Fruit fly (Drosophila melanogaster) whole organism, embryonic: ENCODE results near the gene CG43135.
A peak's percentile ranks its signal among the peaks of the same experiment; 100 is the strongest.

Experiments used
- Abd-B ChIP-seq: fragments of 200-800 bp; sonication (Bioruptor generic); optimal IDR thresholded peaks from 2 replicates; lab custom pipeline; 2018; ENCODE audit warnings: missing biosample characterization, mild to moderate bottlenecking, missing genetic modification characterization, moderate library complexity
- Antp ChIP-seq: fragments of 200-800 bp; sonication (Bioruptor generic); optimal IDR thresholded peaks from 3 replicates; lab custom pipeline; 2016; ENCODE audit warnings: missing biosample characterization, missing genetic modification characterization
- CG11093 ChIP-seq: fragments of 200-800 bp; sonication (Bioruptor generic); IDR thresholded peaks from 3 replicates; pipeline ENCODE4 v1.3.6; 2022; ENCODE audit warnings: missing biosample characterization, missing genetic modification characterization
- CG12391 ChIP-seq: fragments of 200-800 bp; sonication (Bioruptor generic); optimal IDR thresholded peaks from 3 replicates; lab custom pipeline; 2018; ENCODE audit warnings: missing biosample characterization, mild to moderate bottlenecking, missing genetic modification characterization, moderate library complexity
- CG14014 ChIP-seq: fragments of 200-800 bp; sonication (Bioruptor generic); IDR thresholded peaks from 2 replicates; pipeline ENCODE4 v1.3.6; 2022; ENCODE audit warnings: missing biosample characterization, missing genetic modification characterization
- CG15011 ChIP-seq: fragments of 200-800 bp; sonication (Bioruptor generic); optimal IDR thresholded peaks from 3 replicates; lab custom pipeline; 2018; ENCODE audit warnings: missing biosample characterization, mild to moderate bottlenecking, missing genetic modification characterization
- CG1602 ChIP-seq: fragments of 200-800 bp; sonication (Bioruptor generic); optimal IDR thresholded peaks from 3 replicates; lab custom pipeline; 2016; ENCODE audit warnings: missing biosample characterization, missing genetic modification characterization
- CG3065 ChIP-seq: fragments of 200-800 bp; sonication (Bioruptor generic); optimal IDR thresholded peaks from 2 replicates; lab custom pipeline; 2016; ENCODE audit warnings: missing biosample characterization, missing genetic modification characterization
- CG4360 ChIP-seq: fragments of 200-800 bp; sonication (Bioruptor generic); IDR thresholded peaks from 2 replicates; pipeline ENCODE4 v1.3.6; 2022; ENCODE audit warnings: missing biosample characterization, missing genetic modification characterization
- CG4707 ChIP-seq: fragments of 200-800 bp; sonication (Bioruptor generic); optimal IDR thresholded peaks from 2 replicates; lab custom pipeline; 2018; ENCODE audit warnings: missing biosample characterization, mild to moderate bottlenecking, missing genetic modification characterization, moderate library complexity
- CG5953 ChIP-seq: fragments of 200-800 bp; sonication (Bioruptor generic); IDR thresholded peaks from 2 replicates; pipeline ENCODE4 v1.3.6; 2022; ENCODE audit warnings: missing biosample characterization, missing genetic modification characterization
- CG6254 ChIP-seq: fragments of 200-800 bp; sonication (Bioruptor generic); optimal IDR thresholded peaks from 3 replicates; lab custom pipeline; 2017; ENCODE audit warnings: mild to moderate bottlenecking, missing biosample characterization, missing genetic modification reagents, missing genetic modification characterization
- CG7928 ChIP-seq: fragments of 200-800 bp; sonication (Bioruptor generic); optimal IDR thresholded peaks from 2 replicates; lab custom pipeline; 2017; ENCODE audit warnings: missing biosample characterization, mild to moderate bottlenecking, missing genetic modification characterization
- CG8089 ChIP-seq: fragments of 200-800 bp; sonication (Bioruptor generic); optimal IDR thresholded peaks from 3 replicates; lab custom pipeline; 2016; ENCODE audit warnings: missing biosample characterization, missing genetic modification characterization
- CG8765 ChIP-seq: fragments of 200-800 bp; sonication (Bioruptor generic); IDR thresholded peaks from 2 replicates; pipeline ENCODE4 v1.3.6; 2022; ENCODE audit warnings: missing biosample characterization, missing genetic modification characterization
- CG9727 ChIP-seq: fragments of 200-800 bp; sonication (Bioruptor generic); optimal IDR thresholded peaks from 3 replicates; lab custom pipeline; 2017; ENCODE audit warnings: missing biosample characterization, mild to moderate bottlenecking, missing genetic modification characterization
- D19A ChIP-seq: fragments of 200-800 bp; optimal IDR thresholded peaks from 3 replicates; lab custom pipeline; 2019; ENCODE audit warnings: missing biosample characterization, mild to moderate bottlenecking, missing genetic modification characterization, moderate library complexity
- Dad ChIP-seq: fragments of 200-800 bp; sonication (Bioruptor generic); optimal IDR thresholded peaks from 3 replicates; lab custom pipeline; 2016; ENCODE audit warnings: missing biosample characterization, missing genetic modification characterization
- Dfd ChIP-seq, 2 experiments: fragments of >200 bp; optimal IDR thresholded peaks; 2 replicates each; lab custom pipeline; 2017; ENCODE audit warnings: missing biosample characterization in 2 of 2, missing genetic modification characterization in 2 of 2
- Dip3 ChIP-seq: fragments of 200-800 bp; sonication (Bioruptor generic); optimal IDR thresholded peaks from 3 replicates; lab custom pipeline; 2016; ENCODE audit warnings: missing biosample characterization, missing genetic modification characterization
- Hmx ChIP-seq: fragments of 200-800 bp; sonication (Bioruptor generic); optimal IDR thresholded peaks from 2 replicates; lab custom pipeline; 2016; ENCODE audit warnings: missing biosample characterization, missing genetic modification characterization
- Max ChIP-seq: fragments of 200-800 bp; sonication (Bioruptor generic); optimal IDR thresholded peaks from 2 replicates; lab custom pipeline; 2016; ENCODE audit warnings: missing biosample characterization, mild to moderate bottlenecking, missing genetic modification characterization
- Myb ChIP-seq: fragments of 200-800 bp; sonication (Bioruptor generic); optimal IDR thresholded peaks from 2 replicates; lab custom pipeline; 2016; ENCODE audit warnings: missing biosample characterization, missing genetic modification characterization
- Oli ChIP-seq: fragments of 200-800 bp; sonication (Bioruptor generic); optimal IDR thresholded peaks from 2 replicates; lab custom pipeline; 2018; ENCODE audit warnings: missing biosample characterization, mild to moderate bottlenecking, missing genetic modification characterization, moderate library complexity
- PHDP ChIP-seq: fragments of 200-800 bp; sonication (Bioruptor generic); optimal IDR thresholded peaks from 3 replicates; lab custom pipeline; 2018; ENCODE audit warnings: missing biosample characterization, mild to moderate bottlenecking, missing genetic modification characterization, moderate library complexity
- Poxn ChIP-seq: fragments of 200-800 bp; sonication (Bioruptor generic); IDR thresholded peaks from 2 replicates; pipeline ENCODE4 v1.3.6; 2022; ENCODE audit warnings: missing biosample characterization, missing genetic modification characterization
- Rx ChIP-seq: fragments of 200-800 bp; sonication (Bioruptor generic); IDR thresholded peaks from 2 replicates; pipeline ENCODE4 v1.3.6; 2022; ENCODE audit warnings: missing biosample characterization, missing genetic modification characterization
- Sry-β ChIP-seq: fragments of 200-800 bp; sonication (Bioruptor generic); optimal IDR thresholded peaks from 2 replicates; lab custom pipeline; 2018; ENCODE audit warnings: missing biosample characterization, mild to moderate bottlenecking, missing genetic modification characterization, moderate library complexity
- Stat92E ChIP-seq, 3 experiments: fragments of >200 bp in 2 of 3; fragments of 200-800 bp in 1 of 3; sonication (Bioruptor generic) in 1 of 3; optimal IDR thresholded peaks; 2 replicates each; lab custom pipeline; 2017 to 2019; ENCODE audit warnings: missing biosample characterization in 3 of 3, missing genetic modification characterization in 3 of 3, mild to moderate bottlenecking in 1 of 3, moderate library complexity in 1 of 3
- Xbp1 ChIP-seq: fragments of 200-800 bp; sonication (Bioruptor generic); optimal IDR thresholded peaks from 3 replicates; lab custom pipeline; 2016; ENCODE audit warnings: missing biosample characterization, mild to moderate bottlenecking, missing genetic modification characterization
- dimm ChIP-seq: fragments of 200-800 bp; sonication (Bioruptor generic); IDR thresholded peaks from 2 replicates; pipeline ENCODE4 v1.3.6; 2022; ENCODE audit warnings: missing biosample characterization, missing genetic modification characterization
- grau ChIP-seq: fragments of 200-800 bp; optimal IDR thresholded peaks from 3 replicates; lab custom pipeline; 2019; ENCODE audit warnings: missing biosample characterization, mild to moderate bottlenecking, missing genetic modification characterization, moderate library complexity
- hkb ChIP-seq, 2 experiments: fragments of 200-800 bp in 1 of 2; fragments of >200 bp in 1 of 2; sonication (Bioruptor generic) in 1 of 2; IDR thresholded peaks in 1 of 2; optimal IDR thresholded peaks in 1 of 2; 2 replicates each; pipeline versions ENCODE4 v1.3.6 to Lab custom; 2017 to 2022; ENCODE audit warnings: missing biosample characterization in 1 of 2, missing genetic modification characterization in 1 of 2
- jing ChIP-seq: fragments of 200-800 bp; sonication (Bioruptor generic); optimal IDR thresholded peaks from 2 replicates; lab custom pipeline; 2018; ENCODE audit warnings: missing biosample characterization, mild to moderate bottlenecking, missing genetic modification characterization
- jumu ChIP-seq: fragments of 200-800 bp; sonication (Bioruptor generic); optimal IDR thresholded peaks from 3 replicates; lab custom pipeline; 2016; ENCODE audit warnings: missing biosample characterization, missing genetic modification characterization
- knrl ChIP-seq: fragments of 200-800 bp; sonication (Bioruptor generic); IDR thresholded peaks from 3 replicates; pipeline ENCODE4 v1.3.6; 2022; ENCODE audit warnings: missing biosample characterization, missing genetic modification characterization; ENCODE audit not compliant: partially characterized antibody
- lilli ChIP-seq: fragments of 200-800 bp; sonication (Bioruptor generic); optimal IDR thresholded peaks from 3 replicates; lab custom pipeline; 2016; ENCODE audit warnings: missing biosample characterization, missing genetic modification characterization
- mam ChIP-seq: fragments of 200-800 bp; sonication (Bioruptor generic); optimal IDR thresholded peaks from 3 replicates; lab custom pipeline; 2016; ENCODE audit warnings: missing biosample characterization, missing genetic modification characterization
- oc ChIP-seq: fragments of 200-800 bp; sonication (Bioruptor generic); optimal IDR thresholded peaks from 2 replicates; lab custom pipeline; 2018; ENCODE audit warnings: missing biosample characterization, mild to moderate bottlenecking, missing genetic modification characterization, moderate library complexity
- p53 ChIP-seq: fragments of 200-800 bp; sonication (Bioruptor generic); optimal IDR thresholded peaks from 2 replicates; lab custom pipeline; 2016; ENCODE audit warnings: missing biosample characterization, missing genetic modification characterization
- peb ChIP-seq: fragments of 200-800 bp; sonication (Bioruptor generic); IDR thresholded peaks from 2 replicates; pipeline ENCODE4 v1.3.6; 2022; ENCODE audit warnings: missing biosample characterization, missing genetic modification characterization
- sna ChIP-seq: fragments of 200-800 bp; sonication (Bioruptor generic); IDR thresholded peaks from 2 replicates; pipeline ENCODE4 v1.3.6; 2022; ENCODE audit warnings: missing biosample characterization, missing genetic modification characterization; ENCODE audit not compliant: partially characterized antibody
- so ChIP-seq: fragments of 200-800 bp; sonication (Bioruptor generic); IDR thresholded peaks from 3 replicates; pipeline ENCODE4 v1.3.6; 2022; ENCODE audit warnings: missing biosample characterization, missing genetic modification characterization
- tup ChIP-seq: fragments of 200-800 bp; sonication (Bioruptor generic); optimal IDR thresholded peaks from 2 replicates; lab custom pipeline; 2016; ENCODE audit warnings: missing biosample characterization, mild to moderate bottlenecking, missing genetic modification characterization, moderate library complexity
- tx ChIP-seq: fragments of 200-800 bp; sonication (Bioruptor generic); optimal IDR thresholded peaks from 2 replicates; lab custom pipeline; 2016; ENCODE audit warnings: missing biosample characterization, missing genetic modification characterization
- vfl ChIP-seq: fragments of 200-800 bp; sonication (Bioruptor generic); optimal IDR thresholded peaks from 2 replicates; lab custom pipeline; 2016; ENCODE audit warnings: missing biosample characterization, missing genetic modification characterization
- wdn ChIP-seq: fragments of 200-800 bp; sonication (Bioruptor generic); IDR thresholded peaks from 2 replicates; pipeline ENCODE4 v1.3.6; 2022; ENCODE audit warnings: missing biosample characterization, missing genetic modification characterization
- wor ChIP-seq: fragments of 200-800 bp; sonication (Bioruptor generic); IDR thresholded peaks from 2 replicates; pipeline ENCODE4 v1.3.6; 2022; ENCODE audit warnings: missing biosample characterization, missing genetic modification characterization

CG43135 gene

dm6 chrX:4205346-4206178 lies 42.6 kb upstream of the CG43135 start, which contains the start of gene Fas2 (continued):
- peak; percentile 23 for TF ChIP-seq PHDP (tag; lab: Kevin White, UChicago)
- no peak for TF ChIP-seq D19A (tag; lab: Kevin White, UChicago)
- TF ChIP-seq Sry-β (GFP tag; lab: Kevin White, UChicago) = no peak
- peak; percentile 39 for TF ChIP-seq Myb (GFP tag; lab: Kevin White, UChicago)
- TF ChIP-seq Dfd (GFP tag; optimal IDR thresholded peaks at IDR 0.05; lab: Kevin White, UChicago) = no peak
- no peak for TF ChIP-seq vfl (GFP tag; lab: Kevin White, UChicago)
- peak; percentile 47; the same call in 2 of the 3 replicates for TF ChIP-seq so (GFP tag; lab: Robert Waterston, UW)
- peak; percentile 27 for TF ChIP-seq grau (tag; lab: Kevin White, UChicago)
- TF ChIP-seq CG7928 = peak; percentile 30
- TF ChIP-seq CG9727 = peak; percentile 12
- TF ChIP-seq Dad (GFP tag; lab: Kevin White, UChicago) = peak; percentile 15
- TF ChIP-seq CG3065 (GFP tag; lab: Kevin White, UChicago) = no peak
- TF ChIP-seq CG15011 (GFP tag; lab: Kevin White, UChicago) = peak; percentile 30
- 0 out of 2 replicates have a peak, but pooled peaks have one; percentile 24 for TF ChIP-seq CG4360 (GFP tag; lab: Robert Waterston, UW)
- no peak for TF ChIP-seq CG8765
- peak; percentile 54; the same call in 1 of the 2 replicates for TF ChIP-seq CG5953 (GFP tag; lab: Robert Waterston, UW)
- TF ChIP-seq knrl = peak; percentile 39; the same call in 1 of the 3 replicates
- no peak for TF ChIP-seq p53 (GFP tag; lab: Kevin White, UChicago)
- peak; percentile 19; the same call in 1 of the 2 replicates for TF ChIP-seq sna (GFP tag; lab: Robert Waterston, UW)
- peak; percentile 11 for TF ChIP-seq tup
- TF ChIP-seq Stat92E (GFP tag; optimal IDR thresholded peaks at IDR 0.05; lab: Kevin White, UChicago) = no peak
- TF ChIP-seq Antp (GFP tag; lab: Kevin White, UChicago) = peak; percentile 37
- peak; percentile 43 for TF ChIP-seq oc (tag; lab: Kevin White, UChicago)
- TF ChIP-seq CG14014 = peak; percentile 51; the same call in 1 of the 2 replicates
- TF ChIP-seq CG12391 (tag; lab: Kevin White, UChicago) = peak; percentile 14
- TF ChIP-seq CG8089 = peak; percentile 27
- peak; percentile 23 for TF ChIP-seq CG1602
- no peak for TF ChIP-seq Dip3 (GFP tag; lab: Kevin White, UChicago)
- no peak for TF ChIP-seq hkb (optimal IDR thresholded peaks at IDR 0.05; lab: Kevin White, UChicago)
- peak; percentile 43; the same call in 1 of the 2 replicates for TF ChIP-seq hkb (GFP tag; IDR thresholded peaks at IDR 0.05; lab: Robert Waterston, UW)
- no peak for TF ChIP-seq tx (GFP tag; lab: Kevin White, UChicago)
- TF ChIP-seq Hmx (GFP tag; lab: Kevin White, UChicago) = no peak
- peak; percentile 12 for TF ChIP-seq Max (GFP tag; lab: Kevin White, UChicago)
- TF ChIP-seq lilli (GFP tag; lab: Kevin White, UChicago) = peak; percentile 33
- TF ChIP-seq wdn (GFP tag; lab: Robert Waterston, UW) = no peak
- TF ChIP-seq peb (GFP tag; lab: Robert Waterston, UW) = no peak
- TF ChIP-seq jumu (GFP tag; lab: Kevin White, UChicago) = no peak
- TF ChIP-seq CG6254 (GFP tag; lab: Kevin White, UChicago) = no peak
- TF ChIP-seq Rx (GFP tag; lab: Robert Waterston, UW) = no peak
- TF ChIP-seq wor (GFP tag; lab: Robert Waterston, UW) = no peak
- TF ChIP-seq CG11093 (GFP tag; lab: Robert Waterston, UW) = no peak
- TF ChIP-seq CG4707 (GFP tag; lab: Kevin White, UChicago) = peak; percentile 50
- no peak for TF ChIP-seq Poxn (GFP tag; lab: Robert Waterston, UW)
- TF ChIP-seq dimm (GFP tag; lab: Robert Waterston, UW) = no peak
- TF ChIP-seq mam (GFP tag; lab: Kevin White, UChicago) = peak; percentile 12
- no peak for TF ChIP-seq Xbp1 (GFP tag; lab: Kevin White, UChicago)
- no peak for TF ChIP-seq jing (GFP tag; lab: Kevin White, UChicago)
- TF ChIP-seq Oli (tag; lab: Kevin White, UChicago) = peak; percentile 38
- TF ChIP-seq Abd-B (GFP tag; lab: Kevin White, UChicago) = peak; percentile 8
